Worm (Caenorhabditis elegans) whole organism, L1 larva: ENCODE results near the gene C07G3.10.

Experiments
- F16B12.6 ChIP-seq: fragments of 150-350 bp; optimal IDR thresholded peaks from 2 replicates; lab custom pipeline; 2014; ENCODE audit warnings: missing biosample characterization, missing genetic modification characterization
- Y116A8C.19 ChIP-seq: sonication (generic microtip); optimal IDR thresholded peaks from 2 replicates; lab custom pipeline; 2016; ENCODE audit warnings: missing compliant biosample characterization, missing genetic modification characterization, borderline replicate concordance
- alr-1 ChIP-seq: fragments of 200-800 bp; sonication (Bioruptor generic); optimal IDR thresholded peaks from 2 replicates; lab custom pipeline; 2018; ENCODE audit warnings: borderline replicate concordance, mild to moderate bottlenecking, missing genetic modification characterization, missing compliant biosample characterization
- blmp-1 ChIP-seq: fragments of 150-350 bp; optimal IDR thresholded peaks from 2 replicates; lab custom pipeline; 2014; ENCODE audit warnings: missing biosample characterization, missing genetic modification characterization
- ceh-88 ChIP-seq: fragments of 200-800 bp; sonication (Bioruptor generic); IDR thresholded peaks from 2 replicates; pipeline ENCODE4 v1.3.6; 2022; ENCODE audit warnings: missing genetic modification characterization, missing compliant biosample characterization
- dpl-1 ChIP-seq, 3 experiments: fragments of 150-350 bp in 2 of 3; sonication (generic microtip) in 1 of 3; optimal IDR thresholded peaks; 2 replicates each; lab custom pipeline; 2014 to 2017; ENCODE audit warnings: missing biosample characterization in 3 of 3, missing genetic modification characterization in 3 of 3, missing genetic modification reagents in 3 of 3
- efl-1 ChIP-seq, 4 experiments: fragments of 150-350 bp; optimal IDR thresholded peaks in 3 of 4; peaks in 1 of 4; 1 replicate in 1 of 4; 2 replicates in 3 of 4; lab custom pipeline; 2014; ENCODE audit warnings: missing biosample characterization in 2 of 4, missing genetic modification characterization in 2 of 4, missing genetic modification reagents in 2 of 4
- elt-2 ChIP-seq: sonication (generic microtip); optimal IDR thresholded peaks from 2 replicates; lab custom pipeline; 2016; ENCODE audit warnings: missing genetic modification characterization, mild to moderate bottlenecking, inconsistent platforms, missing compliant biosample characterization, missing genetic modification reagents
- elt-3 ChIP-seq, 6 experiments: fragments of 150-350 bp in 1 of 6; sonication (generic microtip); optimal IDR thresholded peaks; 2 replicates each; lab custom pipeline; 2017 to 2018; ENCODE audit warnings: missing biosample characterization in 6 of 6, missing genetic modification characterization in 6 of 6, inconsistent platforms in 1 of 6
- fkh-4 ChIP-seq: sonication (generic microtip); optimal IDR thresholded peaks from 2 replicates; lab custom pipeline; 2016; ENCODE audit warnings: missing compliant biosample characterization, missing genetic modification characterization, borderline replicate concordance
- fkh-8 ChIP-seq: sonication (generic microtip); optimal IDR thresholded peaks from 2 replicates; lab custom pipeline; 2016; ENCODE audit warnings: mild to moderate bottlenecking, missing genetic modification characterization, missing compliant biosample characterization
- isw-1 ChIP-seq: fragments of 200-800 bp; sonication (Bioruptor generic); IDR thresholded peaks from 2 replicates; pipeline ENCODE4 v1.3.6; 2022; ENCODE audit warnings: missing genetic modification characterization, missing compliant biosample characterization
- lin-14 ChIP-seq: fragments of 200-800 bp; sonication (Bioruptor generic); optimal IDR thresholded peaks from 2 replicates; lab custom pipeline; 2018; ENCODE audit warnings: mild to moderate bottlenecking, missing genetic modification characterization, moderate library complexity, missing compliant biosample characterization
- lin-15B ChIP-seq: fragments of 150-350 bp; sonication (generic microtip); optimal IDR thresholded peaks from 3 replicates; lab custom pipeline; 2014; ENCODE audit warnings: missing biosample characterization, missing genetic modification characterization
- lin-35 ChIP-seq, 2 experiments: fragments of 150-350 bp; optimal IDR thresholded peaks; 2 replicates each; lab custom pipeline; 2014; ENCODE audit warnings: missing biosample characterization in 2 of 2, missing genetic modification characterization in 2 of 2, missing genetic modification reagents in 2 of 2
- lin-39 ChIP-seq: fragments of 150-350 bp; optimal IDR thresholded peaks from 2 replicates; lab custom pipeline; 2014; ENCODE audit warnings: missing biosample characterization, missing genetic modification reagents, missing genetic modification characterization
- lir-3 ChIP-seq: sonication (generic microtip); optimal IDR thresholded peaks from 2 replicates; lab custom pipeline; 2016; ENCODE audit warnings: mild to moderate bottlenecking, missing genetic modification characterization, moderate library complexity, missing compliant biosample characterization; ENCODE audit not compliant: poor library complexity
- lsy-2 ChIP-seq, 2 experiments: fragments of 150-350 bp; optimal IDR thresholded peaks; 2 replicates each; lab custom pipeline; 2014; ENCODE audit warnings: missing biosample characterization in 2 of 2, missing genetic modification characterization in 2 of 2
- mdl-1 ChIP-seq, 2 experiments: fragments of 150-350 bp; optimal IDR thresholded peaks; 2 replicates each; lab custom pipeline; 2014 to 2017; ENCODE audit warnings: missing biosample characterization in 2 of 2, missing genetic modification characterization in 2 of 2, inconsistent platforms in 1 of 2
- mef-2 ChIP-seq: fragments of 150-350 bp; optimal IDR thresholded peaks from 2 replicates; lab custom pipeline; 2014; ENCODE audit warnings: missing biosample characterization, missing genetic modification characterization
- mep-1 ChIP-seq: fragments of 150-350 bp; optimal IDR thresholded peaks from 2 replicates; lab custom pipeline; 2014; ENCODE audit warnings: missing biosample characterization, missing genetic modification characterization
- nhr-20 ChIP-seq: sonication (generic microtip); optimal IDR thresholded peaks from 2 replicates; lab custom pipeline; 2016; ENCODE audit warnings: mild to moderate bottlenecking, missing genetic modification characterization, missing compliant biosample characterization
- nhr-77 ChIP-seq: fragments of 150-350 bp; optimal IDR thresholded peaks from 2 replicates; lab custom pipeline; 2014; ENCODE audit warnings: missing biosample characterization, missing genetic modification characterization
- nhr-85 ChIP-seq: sonication (generic microtip); peaks from one replicate; lab custom pipeline; 2016; ENCODE audit warnings: missing genetic modification characterization, inconsistent platforms, missing compliant biosample characterization
- nhr-90 ChIP-seq: sonication (generic microtip); optimal IDR thresholded peaks from 2 replicates; lab custom pipeline; 2016; ENCODE audit warnings: mild to moderate bottlenecking, missing genetic modification characterization, missing compliant biosample characterization; ENCODE audit not compliant: poor library complexity
- skn-1 ChIP-seq: fragments of 150-350 bp; optimal IDR thresholded peaks from 2 replicates; lab custom pipeline; 2014; ENCODE audit warnings: missing biosample characterization, missing genetic modification characterization
- snu-23 ChIP-seq: sonication (generic microtip); optimal IDR thresholded peaks from 2 replicates; lab custom pipeline; 2016; ENCODE audit warnings: missing genetic modification characterization, missing compliant biosample characterization
- sptf-1 ChIP-seq: fragments of 150-350 bp; optimal IDR thresholded peaks from 2 replicates; lab custom pipeline; 2014; ENCODE audit warnings: missing biosample characterization, missing genetic modification characterization
- tbx-2 ChIP-seq: sonication (generic microtip); optimal IDR thresholded peaks from 2 replicates; lab custom pipeline; 2016; ENCODE audit warnings: missing genetic modification characterization, missing compliant biosample characterization
- unc-86 ChIP-seq: sonication (generic microtip); optimal IDR thresholded peaks from 2 replicates; lab custom pipeline; 2016; ENCODE audit warnings: missing genetic modification characterization, missing compliant biosample characterization
- ztf-4 ChIP-seq: fragments of 150-350 bp; optimal IDR thresholded peaks from 2 replicates; lab custom pipeline; 2014; ENCODE audit warnings: missing biosample characterization, missing genetic modification characterization

C07G3.10 gene

ce11 chrV:3463514-3463913 is 38.6 kb upstream of the C07G3.10 start, which contains the start of gene slc-28.1:
Gene slc-28.1, plus strand, starts transcription at chrV:3463814.
- no peak for TF ChIP-seq ceh-88 (GFP tag; lab: Robert Waterston, UW)
- no peak for TF ChIP-seq efl-1 (optimal IDR thresholded peaks at IDR 0.05; lab: Kevin White, UChicago)
- TF ChIP-seq efl-1 (GFP tag; optimal IDR thresholded peaks at IDR 0.05 in 1 of 2; lab: Kevin White, UChicago), result peak in 1 of 2 experiments; percentile 34
- no peak for TF ChIP-seq ztf-4 (tag; lab: Kevin White, UChicago)
- TF ChIP-seq, all 84 proteins: peak for 1

DNA sequence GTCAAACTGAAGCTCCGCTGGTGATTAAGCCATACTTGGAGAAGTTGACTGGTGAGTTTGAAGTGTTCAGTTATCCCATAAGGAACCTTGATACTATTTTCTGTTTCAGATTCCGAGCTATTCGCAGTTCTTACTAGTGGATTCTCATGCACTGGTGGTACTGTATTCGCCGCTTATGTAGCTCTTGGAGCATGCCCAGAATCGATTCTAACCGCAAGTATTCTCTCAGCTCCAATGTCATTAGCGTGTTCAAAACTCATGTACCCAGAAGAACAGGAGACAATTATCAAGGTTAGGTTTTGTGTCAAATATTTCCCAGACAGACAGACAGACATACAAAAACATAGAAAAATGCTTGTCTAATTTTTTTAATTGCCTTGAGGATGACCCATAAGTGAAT is 37.2 kb upstream of the C07G3.10 start:
- TF ChIP-seq F16B12.6 (tag; lab: Kevin White, UChicago), result no peak
- TF ChIP-seq fkh-4, result no peak
- no peak for TF ChIP-seq ztf-4 (tag; lab: Kevin White, UChicago)
- TF ChIP-seq lir-3 (tag; lab: Kevin White, UChicago), result no peak
- no peak for TF ChIP-seq mdl-1 (tag; optimal IDR thresholded peaks at IDR 0.05; lab: Kevin White, UChicago)

ce11 chrV:3468436-3468835 is 33.7 kb upstream of the C07G3.10 start, which contains the start of gene gst-33:
Gene gst-33, minus strand, starts transcription at chrV:3468562.
- TF ChIP-seq nhr-77 (tag; lab: Kevin White, UChicago), result peak; percentile 16
- no peak for TF ChIP-seq mep-1 (tag; lab: Kevin White, UChicago)
- no peak for TF ChIP-seq alr-1 (tag; lab: Kevin White, UChicago)
- TF ChIP-seq dpl-1 (GFP tag; optimal IDR thresholded peaks at IDR 0.05; lab: Kevin White, UChicago), result peak in 1 of 3 experiments; percentile 9
- peak in 1 of 6 experiments; percentile 26 for TF ChIP-seq elt-3 (tag; optimal IDR thresholded peaks at IDR 0.05; lab: Kevin White, UChicago)
- TF ChIP-seq lin-35 (GFP tag; optimal IDR thresholded peaks at IDR 0.05; lab: Kevin White, UChicago), result peak in 1 of 2 experiments; percentile 44
- peak; percentile 80 for TF ChIP-seq nhr-85 (tag; lab: Kevin White, UChicago)
- TF ChIP-seq nhr-20 (tag; lab: Kevin White, UChicago), result peak; percentile 69
- TF ChIP-seq nhr-90 (tag; lab: Kevin White, UChicago), result peak; percentile 40
- peak; percentile 92 for TF ChIP-seq blmp-1 (tag; lab: Kevin White, UChicago)
- no peak for TF ChIP-seq isw-1 (GFP tag; lab: Robert Waterston, UW)
- peak; percentile 51 for TF ChIP-seq snu-23 (GFP tag; lab: Kevin White, UChicago)
- peak in 1 of 2 experiments; percentile 28 for TF ChIP-seq mdl-1 (tag; optimal IDR thresholded peaks at IDR 0.05; lab: Kevin White, UChicago)
- peak; percentile 20 to 33 for TF ChIP-seq efl-1 (optimal IDR thresholded peaks at IDR 0.05; lab: Kevin White, UChicago)
- TF ChIP-seq efl-1 (GFP tag; optimal IDR thresholded peaks at IDR 0.05 in 1 of 2; lab: Kevin White, UChicago), result peak in 1 of 2 experiments; percentile 85
- peak; percentile 69 for TF ChIP-seq elt-2
- TF ChIP-seq sptf-1 (tag; lab: Kevin White, UChicago), result no peak

ce11 chrV:3470782-3471181 is 31.3 kb upstream of the C07G3.10 start, which contains the start of gene srbc-29:
Gene srbc-29, minus strand, starts transcription at chrV:3470882.
- TF ChIP-seq lsy-2 (tag; optimal IDR thresholded peaks at IDR 0.05; lab: Kevin White, UChicago) (no peak), lin-14 (GFP tag; lab: Kevin White, UChicago) (no peak), Y116A8C.19 (tag; lab: Kevin White, UChicago) (no peak), nhr-90 (tag; lab: Kevin White, UChicago) (no peak), ceh-88 (GFP tag; lab: Robert Waterston, UW) (no peak), lin-15B (tag; lab: Kevin White, UChicago) (no peak), nhr-77 (tag; lab: Kevin White, UChicago) (no peak), lin-39 (tag; lab: Kevin White, UChicago) (no peak), nhr-20 (tag; lab: Kevin White, UChicago) (no peak), skn-1 (tag; lab: Kevin White, UChicago) (no peak), ztf-4 (tag; lab: Kevin White, UChicago) (no peak), elt-3 (tag; optimal IDR thresholded peaks at IDR 0.05; lab: Kevin White, UChicago) (no peak), alr-1 (tag; lab: Kevin White, UChicago) (no peak), unc-86 (tag; lab: Kevin White, UChicago) (no peak), mef-2 (tag; lab: Kevin White, UChicago) (no peak), fkh-8 (no peak), tbx-2 (no peak)
